Worm (Caenorhabditis elegans) whole organism, early embryonic: ENCODE results near the gene F54C9.3.

ENCODE experiments used
- B0310.2 ChIP-seq: sonication (generic microtip); optimal IDR thresholded peaks from 2 replicates; lab custom pipeline; 2016; ENCODE audit warnings: mild to moderate bottlenecking, missing genetic modification characterization, missing compliant biosample characterization
- F13C5.2 ChIP-seq: sonication (generic microtip); optimal IDR thresholded peaks from 2 replicates; lab custom pipeline; 2017; ENCODE audit warnings: mild to moderate bottlenecking, missing genetic modification characterization, inconsistent platforms, missing compliant biosample characterization
- aly-1 ChIP-seq: sonication (generic microtip); optimal IDR thresholded peaks from 2 replicates; lab custom pipeline; 2016; ENCODE audit warnings: missing genetic modification characterization, missing compliant biosample characterization
- ama-1 ChIP-seq: fragments of 150-350 bp; optimal IDR thresholded peaks from 2 replicates; lab custom pipeline; 2014
- ceh-13 ChIP-seq: fragments of 200-800 bp; sonication (Bioruptor generic); optimal IDR thresholded peaks from 2 replicates; lab custom pipeline; 2018; ENCODE audit warnings: mild to moderate bottlenecking, missing genetic modification characterization, missing compliant biosample characterization
- ceh-36 ChIP-seq: sonication (generic microtip); optimal IDR thresholded peaks from 2 replicates; lab custom pipeline; 2016; ENCODE audit warnings: missing genetic modification characterization, inconsistent platforms, missing compliant biosample characterization
- ets-7 ChIP-seq: sonication (generic microtip); optimal IDR thresholded peaks from 2 replicates; lab custom pipeline; 2016; ENCODE audit warnings: missing genotype, missing genetic modification characterization, missing compliant biosample characterization
- flt-1 ChIP-seq: fragments of 200-800 bp; sonication (Bioruptor generic); IDR thresholded peaks from 2 replicates; pipeline ENCODE4 v1.3.6; 2022; ENCODE audit warnings: missing genetic modification characterization, missing compliant biosample characterization
- hmbx-1 ChIP-seq: sonication (generic microtip); optimal IDR thresholded peaks from 2 replicates; lab custom pipeline; 2016; ENCODE audit warnings: mild to moderate bottlenecking, missing genetic modification characterization, missing compliant biosample characterization
- hmg-4 ChIP-seq: fragments of 200-800 bp; sonication (Bioruptor generic); optimal IDR thresholded peaks from 2 replicates; lab custom pipeline; 2018; ENCODE audit warnings: mild to moderate bottlenecking, missing genetic modification characterization, missing compliant biosample characterization
- hnd-1 ChIP-seq: sonication (generic microtip); optimal IDR thresholded peaks from 2 replicates; lab custom pipeline; 2016; ENCODE audit warnings: missing genetic modification characterization, missing compliant biosample characterization
- pes-1 ChIP-seq: fragments of 200-800 bp; sonication (Bioruptor generic); IDR thresholded peaks from 2 replicates; pipeline ENCODE4 v1.3.6; 2022; ENCODE audit warnings: missing genetic modification reagents, missing genetic modification characterization, missing compliant biosample characterization
- scrt-1 ChIP-seq: fragments of 200-800 bp; sonication (Bioruptor generic); IDR thresholded peaks from 2 replicates; pipeline ENCODE4 v1.3.6; 2022; ENCODE audit warnings: missing genetic modification characterization, missing compliant biosample characterization
- sea-1 ChIP-seq: fragments of 200-800 bp; sonication (Bioruptor generic); conservative IDR thresholded peaks from 2 replicates; pipeline ENCODE4 v1.3.6; 2022; ENCODE audit warnings: missing genetic modification characterization, missing compliant biosample characterization
- tbx-11 ChIP-seq: fragments of 200-800 bp; sonication (Bioruptor generic); IDR thresholded peaks from 2 replicates; pipeline ENCODE4 v1.3.6; 2022; ENCODE audit warnings: missing genetic modification characterization, missing compliant biosample characterization
- tbx-37 ChIP-seq: fragments of 200-800 bp; sonication (Bioruptor generic); conservative IDR thresholded peaks from 2 replicates; pipeline ENCODE4 v1.3.6; 2022; ENCODE audit warnings: missing genetic modification reagents, missing genetic modification characterization, missing compliant biosample characterization
- tra-4 ChIP-seq: sonication (generic microtip); optimal IDR thresholded peaks from 2 replicates; lab custom pipeline; 2017; ENCODE audit warnings: missing genetic modification characterization, missing compliant biosample characterization

The F54C9.3 gene

ce11 chrII:8590684-8591083 lies 24.0 kb upstream of the F54C9.3 start, which contains the start of gene aptf-4:
aptf-4 (plus strand) TSS chrII:8590984.
- TF ChIP-seq F13C5.2 (tag; lab: Kevin White, UChicago) (no peak), flt-1 (GFP tag; lab: Robert Waterston, UW) (no peak), sea-1 (GFP tag; lab: Robert Waterston, UW) (no peak), tbx-37 (GFP tag; lab: Robert Waterston, UW) (no peak), ama-1 (lab: Kevin White, UChicago) (no peak), tra-4 (tag; lab: Kevin White, UChicago) (no peak)

- TF ChIP-seq ceh-13 (GFP tag; lab: Kevin White, UChicago) (no peak), pes-1 (GFP tag; lab: Robert Waterston, UW) (no peak), flt-1 (GFP tag; lab: Robert Waterston, UW) (no peak), tra-4 (tag; lab: Kevin White, UChicago) (no peak), sea-1 (GFP tag; lab: Robert Waterston, UW) (no peak), hmbx-1 (tag; lab: Kevin White, UChicago) (no peak), hmg-4 (GFP tag; lab: Kevin White, UChicago) (no peak), tbx-37 (GFP tag; lab: Robert Waterston, UW) (no peak), F13C5.2 (tag; lab: Kevin White, UChicago) (no peak), aly-1 (tag; lab: Kevin White, UChicago) (no peak), hnd-1 (tag; lab: Kevin White, UChicago) (no peak), B0310.2 (tag; lab: Kevin White, UChicago) (no peak), scrt-1 (no peak), tbx-11 (GFP tag; lab: Robert Waterston, UW) (no peak), ets-7 (tag; lab: Kevin White, UChicago) (no peak), ceh-36 (tag; lab: Kevin White, UChicago) (no peak), ama-1 (lab: Kevin White, UChicago) (no peak)
Measured at ce11 chrII:8589227-8589626, 22.6 kb upstream of the F54C9.3 start.

DNA sequence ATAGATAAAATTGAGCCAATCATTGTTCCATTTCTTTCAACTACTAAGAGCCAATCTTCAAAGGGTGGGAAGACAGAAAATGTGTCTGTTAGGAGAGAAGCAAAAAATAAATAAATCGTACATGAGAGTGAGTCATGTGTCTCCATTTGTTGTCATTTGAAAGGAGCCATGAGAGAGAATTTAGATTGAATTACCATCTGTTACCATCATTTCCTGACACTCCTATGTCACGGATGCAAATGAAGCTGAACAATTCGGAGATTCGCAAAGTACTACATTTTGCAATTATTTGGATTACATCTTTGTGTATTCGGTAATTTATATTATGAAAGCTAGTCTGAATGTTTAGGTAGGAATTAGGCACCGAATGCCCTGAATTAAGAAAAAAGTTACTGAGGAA lies 21.8 kb upstream of the F54C9.3 start:
- TF ChIP-seq hnd-1 (tag; lab: Kevin White, UChicago) = no peak
- no peak for TF ChIP-seq ceh-13 (GFP tag; lab: Kevin White, UChicago)
- TF ChIP-seq sea-1 (GFP tag; lab: Robert Waterston, UW) = no peak
- no peak for TF ChIP-seq tbx-11 (GFP tag; lab: Robert Waterston, UW)
- TF ChIP-seq hmbx-1 (tag; lab: Kevin White, UChicago) = no peak
- TF ChIP-seq tra-4 (tag; lab: Kevin White, UChicago) = no peak
- no peak for TF ChIP-seq B0310.2 (tag; lab: Kevin White, UChicago)
- no peak for TF ChIP-seq ama-1 (lab: Kevin White, UChicago)
- TF ChIP-seq F13C5.2 (tag; lab: Kevin White, UChicago) = no peak
- TF ChIP-seq hmg-4 (GFP tag; lab: Kevin White, UChicago) = no peak
- no peak for TF ChIP-seq scrt-1
- no peak for TF ChIP-seq pes-1 (GFP tag; lab: Robert Waterston, UW)
- TF ChIP-seq flt-1 (GFP tag; lab: Robert Waterston, UW) = no peak
- TF ChIP-seq tbx-37 (GFP tag; lab: Robert Waterston, UW) = no peak

DNA sequence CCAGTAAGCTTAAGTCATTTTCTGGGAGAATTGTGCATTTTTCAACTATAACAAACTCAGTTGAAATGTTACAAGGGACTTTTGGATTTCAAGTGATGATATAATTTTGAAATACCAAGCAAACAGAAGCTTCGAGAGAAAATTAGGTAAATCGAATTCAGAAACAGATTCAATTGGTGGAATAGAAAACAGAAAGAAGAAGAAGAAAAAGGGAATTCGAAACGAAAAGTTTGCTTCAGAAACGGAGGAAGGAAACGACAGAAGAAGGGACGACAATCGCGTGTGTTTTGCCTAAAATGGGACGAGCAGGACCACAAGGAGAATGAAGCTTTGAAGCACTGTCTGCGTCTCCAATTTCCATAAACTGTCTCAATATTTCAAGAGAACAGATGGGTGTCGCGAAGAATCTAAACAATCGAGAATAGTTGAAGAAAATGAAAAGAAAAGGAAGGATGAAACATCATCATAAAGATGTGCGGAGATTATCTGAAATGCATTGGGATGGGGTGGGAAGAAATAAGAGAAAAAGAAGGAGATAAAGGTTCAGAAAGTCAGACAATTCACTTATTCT lies 21.1 kb upstream of the F54C9.3 start:
- TF ChIP-seq sea-1 (GFP tag; lab: Robert Waterston, UW) = no peak

ce11 chrII:8585921-8586320 lies 19.3 kb upstream of the F54C9.3 start:
- TF ChIP-seq ama-1 (lab: Kevin White, UChicago) = no peak

ce11 chrII:8585036-8585627 lies 18.5 kb upstream of the F54C9.3 start, which contains the start of gene F54C9.11:
F54C9.11 (minus strand) TSS chrII:8585086.
- TF ChIP-seq ets-7 (tag; lab: Kevin White, UChicago) (no peak), ceh-36 (tag; lab: Kevin White, UChicago) (no peak), hmg-4 (GFP tag; lab: Kevin White, UChicago) (no peak), B0310.2 (tag; lab: Kevin White, UChicago) (no peak), pes-1 (GFP tag; lab: Robert Waterston, UW) (no peak), aly-1 (tag; lab: Kevin White, UChicago) (no peak), sea-1 (GFP tag; lab: Robert Waterston, UW) (no peak), tbx-11 (GFP tag; lab: Robert Waterston, UW) (no peak), flt-1 (GFP tag; lab: Robert Waterston, UW) (no peak), hnd-1 (tag; lab: Kevin White, UChicago) (no peak), scrt-1 (no peak), tbx-37 (GFP tag; lab: Robert Waterston, UW) (no peak), F13C5.2 (tag; lab: Kevin White, UChicago) (no peak)

- TF ChIP-seq pes-1 (GFP tag; lab: Robert Waterston, UW) (no peak), ama-1 (lab: Kevin White, UChicago) (peak; percentile 54)
Measured at ce11 chrII:8583035-8583434, 16.4 kb upstream of the F54C9.3 start.

ce11 chrII:8581700-8582099 lies 15.0 kb upstream of the F54C9.3 start, which contains the start of gene arl-1:
arl-1 (plus strand) TSS chrII:8582000.
- TF ChIP-seq aly-1 (tag; lab: Kevin White, UChicago) = no peak
- no peak for TF ChIP-seq hmg-4 (GFP tag; lab: Kevin White, UChicago)
- TF ChIP-seq tbx-11 (GFP tag; lab: Robert Waterston, UW) = no peak
- TF ChIP-seq F13C5.2 (tag; lab: Kevin White, UChicago) = no peak
- TF ChIP-seq ceh-36 (tag; lab: Kevin White, UChicago) = no peak
- no peak for TF ChIP-seq pes-1 (GFP tag; lab: Robert Waterston, UW)
- no peak for TF ChIP-seq hmbx-1 (tag; lab: Kevin White, UChicago)
- TF ChIP-seq tra-4 (tag; lab: Kevin White, UChicago) = no peak
- TF ChIP-seq ceh-13 (GFP tag; lab: Kevin White, UChicago) = no peak
